Fruit fly (Drosophila melanogaster) whole organism, prepupa: ENCODE data around the gene Ref1.

Source experiments
- Blimp-1 ChIP-seq: fragments of 200-800 bp; sonication (Bioruptor generic); optimal IDR thresholded peaks from 3 replicates; lab custom pipeline; 2017; ENCODE audit warnings: missing biosample characterization, missing genetic modification characterization, mild to moderate bottlenecking, moderate library complexity, missing genetic modification reagents
- CG10631 ChIP-seq: fragments of 200-800 bp; sonication (Bioruptor generic); optimal IDR thresholded peaks from 2 replicates; lab custom pipeline; 2016; ENCODE audit warnings: missing biosample characterization, missing genetic modification characterization
- CG10669 ChIP-seq: fragments of 200-800 bp; sonication (Bioruptor generic); optimal IDR thresholded peaks from 3 replicates; lab custom pipeline; 2018; ENCODE audit warnings: missing biosample characterization, mild to moderate bottlenecking, missing genetic modification characterization, moderate library complexity
- CG11294 ChIP-seq: fragments of 200-800 bp; sonication (Bioruptor generic); IDR thresholded peaks from 2 replicates; pipeline ENCODE4 v1.3.6; 2022; ENCODE audit warnings: missing biosample characterization, missing genetic modification characterization
- CG11762 ChIP-seq: fragments of 200-800 bp; sonication (Bioruptor generic); optimal IDR thresholded peaks from 3 replicates; lab custom pipeline; 2016; ENCODE audit warnings: missing biosample characterization, missing genetic modification characterization; ENCODE audit not compliant: insufficient read depth
- CG11902 ChIP-seq: fragments of 200-800 bp; sonication (Bioruptor generic); optimal IDR thresholded peaks from 3 replicates; lab custom pipeline; 2016; ENCODE audit warnings: missing biosample characterization, missing genetic modification characterization
- CG15336 ChIP-seq: fragments of 200-800 bp; sonication (Bioruptor generic); IDR thresholded peaks from 2 replicates; pipeline ENCODE4 v1.3.6; 2022; ENCODE audit warnings: missing biosample characterization, missing genetic modification characterization
- CG1621 ChIP-seq: fragments of 200-800 bp; sonication (Bioruptor generic); optimal IDR thresholded peaks from 3 replicates; lab custom pipeline; 2018; ENCODE audit warnings: missing biosample characterization, mild to moderate bottlenecking, missing genetic modification characterization
- CG31627 ChIP-seq: fragments of 200-800 bp; sonication (Bioruptor generic); optimal IDR thresholded peaks from 3 replicates; lab custom pipeline; 2016; ENCODE audit warnings: missing biosample characterization, missing genetic modification characterization
- CG34406 ChIP-seq: fragments of 200-800 bp; sonication (Bioruptor generic); optimal IDR thresholded peaks from 3 replicates; lab custom pipeline; 2016; ENCODE audit warnings: missing biosample characterization, missing genetic modification characterization
- CG6163 ChIP-seq: fragments of 200-800 bp; sonication (Bioruptor generic); IDR thresholded peaks from 3 replicates; pipeline ENCODE4 v1.3.6; 2022; ENCODE audit warnings: missing biosample characterization, missing genetic modification characterization
- CG6276 ChIP-seq: fragments of 200-800 bp; sonication (Bioruptor generic); optimal IDR thresholded peaks from 2 replicates; lab custom pipeline; 2017; ENCODE audit warnings: missing biosample characterization, mild to moderate bottlenecking, missing genetic modification characterization
- CG6854 ChIP-seq: fragments of 200-800 bp; sonication (Bioruptor generic); optimal IDR thresholded peaks from 2 replicates; lab custom pipeline; 2017; ENCODE audit warnings: missing biosample characterization, mild to moderate bottlenecking, missing genetic modification characterization
- CG7368 ChIP-seq: fragments of 200-800 bp; sonication (Bioruptor generic); optimal IDR thresholded peaks from 3 replicates; lab custom pipeline; 2016; ENCODE audit warnings: missing biosample characterization, missing genetic modification characterization
- CG8119 ChIP-seq: fragments of 200-800 bp; sonication (Bioruptor generic); IDR thresholded peaks from 3 replicates; pipeline ENCODE4 v1.3.6; 2022; ENCODE audit warnings: missing biosample characterization, missing genetic modification characterization
- CG9139 ChIP-seq: fragments of 200-800 bp; sonication (Bioruptor generic); optimal IDR thresholded peaks from 3 replicates; lab custom pipeline; 2017; ENCODE audit warnings: missing biosample characterization, mild to moderate bottlenecking, missing genetic modification characterization
- Eip78C ChIP-seq: fragments of 200-800 bp; sonication (Bioruptor generic); peaks from one replicate; lab custom pipeline; 2016; ENCODE audit warnings: missing biosample characterization, missing genetic modification characterization
- Eip93F ChIP-seq: fragments of 200-800 bp; sonication (Bioruptor generic); optimal IDR thresholded peaks from 2 replicates; lab custom pipeline; 2016; ENCODE audit warnings: missing biosample characterization, mild to moderate bottlenecking, missing genetic modification characterization
- Ets21C ChIP-seq: fragments of 200-800 bp; sonication (Bioruptor generic); optimal IDR thresholded peaks from 3 replicates; lab custom pipeline; 2016; ENCODE audit warnings: missing biosample characterization, missing genetic modification characterization
- Ets96B ChIP-seq: fragments of 200-800 bp; optimal IDR thresholded peaks from 2 replicates; lab custom pipeline; 2019; ENCODE audit warnings: missing biosample characterization, mild to moderate bottlenecking, missing genetic modification characterization, moderate library complexity
- Hr39 ChIP-seq: fragments of 200-800 bp; sonication (Bioruptor generic); optimal IDR thresholded peaks from 2 replicates; lab custom pipeline; 2016; ENCODE audit warnings: missing biosample characterization, missing genetic modification characterization
- Hr4 ChIP-seq: fragments of 200-800 bp; sonication (Bioruptor generic); optimal IDR thresholded peaks from 3 replicates; lab custom pipeline; 2016; ENCODE audit warnings: missing biosample characterization, missing genetic modification characterization
- Lpt ChIP-seq: fragments of 200-800 bp; sonication (Bioruptor generic); optimal IDR thresholded peaks from 3 replicates; lab custom pipeline; 2016; ENCODE audit warnings: missing biosample characterization, missing genetic modification characterization
- Met ChIP-seq: fragments of 200-800 bp; sonication (Bioruptor generic); optimal IDR thresholded peaks from 3 replicates; lab custom pipeline; 2016; ENCODE audit warnings: missing biosample characterization, missing genetic modification characterization
- Smox ChIP-seq: fragments of 200-800 bp; sonication (Bioruptor generic); optimal IDR thresholded peaks from 3 replicates; lab custom pipeline; 2016; ENCODE audit warnings: missing biosample characterization, missing genetic modification characterization
- Sox14 ChIP-seq: fragments of 200-800 bp; sonication (Bioruptor generic); optimal IDR thresholded peaks from 3 replicates; lab custom pipeline; 2016; ENCODE audit warnings: missing biosample characterization, missing genetic modification characterization
- Sox15 ChIP-seq: fragments of 200-800 bp; sonication (Bioruptor generic); optimal IDR thresholded peaks from 3 replicates; lab custom pipeline; 2016; ENCODE audit warnings: missing biosample characterization, missing genetic modification characterization
- achi ChIP-seq: fragments of 200-800 bp; sonication (Bioruptor generic); optimal IDR thresholded peaks from 3 replicates; lab custom pipeline; 2016; ENCODE audit warnings: missing biosample characterization, missing genetic modification characterization
- acj6 ChIP-seq: fragments of 200-800 bp; sonication (Bioruptor generic); optimal IDR thresholded peaks from 3 replicates; lab custom pipeline; 2016; ENCODE audit warnings: missing biosample characterization, missing genetic modification characterization
- cyc ChIP-seq: fragments of 200-800 bp; sonication (Bioruptor generic); optimal IDR thresholded peaks from 3 replicates; lab custom pipeline; 2016; ENCODE audit warnings: missing biosample characterization, missing genetic modification characterization
- dac ChIP-seq: fragments of 200-800 bp; sonication (Bioruptor generic); optimal IDR thresholded peaks from 2 replicates; lab custom pipeline; 2017; ENCODE audit warnings: missing biosample characterization, mild to moderate bottlenecking, missing genetic modification characterization
- dsx ChIP-seq: fragments of 200-800 bp; optimal IDR thresholded peaks from 3 replicates; lab custom pipeline; 2019; ENCODE audit warnings: missing biosample characterization, mild to moderate bottlenecking, missing genetic modification characterization, moderate library complexity; ENCODE audit not compliant: poor library complexity, severe bottlenecking
- esn ChIP-seq: fragments of 200-800 bp; sonication (Bioruptor generic); optimal IDR thresholded peaks from 2 replicates; lab custom pipeline; 2016; ENCODE audit warnings: missing biosample characterization, mild to moderate bottlenecking, missing genetic modification characterization, moderate library complexity
- fd59A ChIP-seq: fragments of 200-800 bp; sonication (Bioruptor generic); optimal IDR thresholded peaks from 2 replicates; lab custom pipeline; 2017; ENCODE audit warnings: missing biosample characterization, mild to moderate bottlenecking, missing genetic modification characterization, missing genetic modification reagents
- fkh ChIP-seq: fragments of 200-800 bp; sonication (Bioruptor generic); optimal IDR thresholded peaks from 3 replicates; lab custom pipeline; 2017; ENCODE audit warnings: missing biosample characterization, mild to moderate bottlenecking, missing genetic modification characterization, moderate library complexity
- lz ChIP-seq: fragments of 200-800 bp; sonication (Bioruptor generic); optimal IDR thresholded peaks from 3 replicates; lab custom pipeline; 2016; ENCODE audit warnings: missing biosample characterization, missing genetic modification characterization
- pdm3 ChIP-seq: fragments of 200-800 bp; sonication (Bioruptor generic); optimal IDR thresholded peaks from 3 replicates; lab custom pipeline; 2016; ENCODE audit warnings: missing biosample characterization, missing genetic modification characterization
- salr ChIP-seq, 2 experiments: fragments of 200-800 bp; sonication (Bioruptor generic); optimal IDR thresholded peaks; 3 replicates each; lab custom pipeline; 2016 to 2018; ENCODE audit warnings: missing biosample characterization in 2 of 2, missing genetic modification characterization in 2 of 2, mild to moderate bottlenecking in 1 of 2
- spab ChIP-seq: fragments of 200-800 bp; sonication (Bioruptor generic); optimal IDR thresholded peaks from 2 replicates; lab custom pipeline; 2017; ENCODE audit warnings: missing biosample characterization, mild to moderate bottlenecking, missing genetic modification characterization, missing genetic modification reagents
- ss ChIP-seq, 2 experiments: fragments of 200-800 bp; sonication (Bioruptor generic); optimal IDR thresholded peaks; 2 replicates in 1 of 2; 3 replicates in 1 of 2; lab custom pipeline; 2017 to 2018; ENCODE audit warnings: mild to moderate bottlenecking in 2 of 2, missing biosample characterization in 2 of 2, missing genetic modification characterization in 2 of 2, moderate library complexity in 1 of 2
- svp ChIP-seq: fragments of 200-800 bp; sonication (Bioruptor generic); peaks from one replicate; lab custom pipeline; 2016; ENCODE audit warnings: missing biosample characterization, missing genetic modification characterization
- topi ChIP-seq: fragments of 200-800 bp; sonication (Bioruptor generic); optimal IDR thresholded peaks from 3 replicates; lab custom pipeline; 2016; ENCODE audit warnings: missing biosample characterization, missing genetic modification characterization

The Ref1 gene

DNA sequence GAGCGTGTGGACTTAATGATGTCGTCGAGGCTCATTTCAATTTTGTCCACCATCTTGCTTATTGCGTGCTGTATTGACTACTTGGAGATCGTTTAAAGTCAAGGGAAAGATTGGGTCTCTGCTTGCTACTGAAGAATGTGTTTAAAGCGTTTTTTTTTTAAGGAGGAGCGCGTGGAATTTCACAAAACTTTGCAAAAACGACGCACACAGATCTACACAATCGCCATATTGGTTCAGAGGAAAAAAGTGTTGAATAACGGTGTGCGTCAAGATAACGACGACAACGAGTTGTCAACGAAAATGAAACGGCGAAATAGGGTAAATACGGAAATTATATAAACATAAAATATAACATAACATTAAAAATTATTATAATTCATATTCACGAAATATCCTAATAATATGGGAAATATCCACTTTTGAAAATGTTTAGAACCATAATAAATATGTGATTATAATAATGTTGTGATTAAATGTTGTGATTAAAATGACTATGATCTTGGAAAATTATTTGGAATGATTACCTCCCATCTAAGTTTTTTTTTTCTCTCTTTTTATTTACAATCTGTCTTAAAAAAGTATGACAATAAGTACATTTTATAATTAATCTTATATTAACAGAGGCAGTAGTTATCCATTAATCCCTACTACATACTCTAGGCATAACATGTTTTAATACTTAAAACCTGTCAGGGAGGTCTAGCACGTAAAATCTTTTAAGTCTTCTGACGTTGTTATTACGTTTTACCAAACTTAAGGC lies at the start of gene Ref1:
Gene Ref1, minus strand, starts transcription at position 231 of the 760 bp plus-strand sequence.
- peak; percentile 15 for TF ChIP-seq Eip78C (GFP tag; lab: Kevin White, UChicago)
- no peak for TF ChIP-seq CG1621 (tag; lab: Kevin White, UChicago)

DNA sequence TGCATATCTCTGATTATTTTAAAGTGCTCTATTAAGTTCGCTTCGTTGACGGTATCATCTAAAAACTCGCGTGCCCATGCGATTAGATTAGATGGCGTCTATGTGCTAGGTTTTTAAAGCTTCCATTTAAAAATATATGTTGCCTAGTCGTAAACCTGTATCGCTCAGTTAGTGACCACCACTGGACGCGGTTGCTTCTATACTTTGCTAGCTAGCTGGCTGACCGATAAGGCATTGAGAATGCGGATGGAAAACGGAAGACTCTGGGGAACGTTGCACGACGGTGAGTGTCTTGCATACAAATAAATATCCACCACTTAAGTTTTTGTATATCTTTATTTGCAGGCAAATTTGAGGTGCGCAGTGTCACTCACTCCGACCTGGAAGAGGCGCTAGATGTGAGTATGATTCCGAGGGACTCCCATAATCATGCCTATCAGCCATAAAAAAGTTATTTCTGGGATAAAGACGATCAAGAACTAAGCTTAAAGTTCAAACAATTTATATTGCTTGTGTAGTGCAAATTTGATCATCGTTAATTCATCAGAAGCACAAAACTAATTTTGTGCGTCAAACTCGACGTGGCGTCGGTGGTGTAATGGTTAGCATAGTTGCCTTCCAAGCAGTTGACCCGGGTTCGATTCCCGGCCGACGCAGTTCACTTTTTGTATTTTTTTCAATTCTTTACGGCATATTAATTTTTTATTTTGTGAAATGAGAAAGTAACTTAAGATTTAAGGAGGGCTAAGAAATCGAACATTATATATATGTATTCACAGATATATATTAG lies 49.3 kb upstream of the Ref1 start, which contains the start of gene CG31248:
Gene CG31248, plus strand, starts transcription at position 41 of the 790 bp plus-strand sequence.
- no peak for TF ChIP-seq topi (GFP tag; lab: Kevin White, UChicago)
- no peak for TF ChIP-seq Smox (GFP tag; lab: Kevin White, UChicago)
- no peak for TF ChIP-seq Eip93F (GFP tag; lab: Kevin White, UChicago)
- TF ChIP-seq CG9139 (GFP tag; lab: Kevin White, UChicago): no peak
- TF ChIP-seq CG10669 (GFP tag; lab: Kevin White, UChicago): no peak
- TF ChIP-seq Met: no peak
- no peak for TF ChIP-seq Eip78C (GFP tag; lab: Kevin White, UChicago)
- TF ChIP-seq CG6854: peak; percentile 27
- no peak; the same call in 2 of the 3 replicates for TF ChIP-seq CG8119 (GFP tag; lab: Robert Waterston, UW)
- TF ChIP-seq dsx (GFP tag; lab: Kevin White, UChicago): no peak
- no peak for TF ChIP-seq fkh
- peak; percentile 31 for TF ChIP-seq svp
- TF ChIP-seq CG31627 (GFP tag; lab: Kevin White, UChicago): no peak
- TF ChIP-seq esn (GFP tag; lab: Kevin White, UChicago): no peak
- TF ChIP-seq CG6276 (GFP tag; lab: Kevin White, UChicago): peak; percentile 31
- TF ChIP-seq CG15336 (GFP tag; lab: Robert Waterston, UW): 0 out of 2 replicates have a peak, but pooled peaks have one; percentile 6
- no peak for TF ChIP-seq spab (GFP tag; lab: Kevin White, UChicago)
- no peak for TF ChIP-seq pdm3 (GFP tag; lab: Kevin White, UChicago)

DNA sequence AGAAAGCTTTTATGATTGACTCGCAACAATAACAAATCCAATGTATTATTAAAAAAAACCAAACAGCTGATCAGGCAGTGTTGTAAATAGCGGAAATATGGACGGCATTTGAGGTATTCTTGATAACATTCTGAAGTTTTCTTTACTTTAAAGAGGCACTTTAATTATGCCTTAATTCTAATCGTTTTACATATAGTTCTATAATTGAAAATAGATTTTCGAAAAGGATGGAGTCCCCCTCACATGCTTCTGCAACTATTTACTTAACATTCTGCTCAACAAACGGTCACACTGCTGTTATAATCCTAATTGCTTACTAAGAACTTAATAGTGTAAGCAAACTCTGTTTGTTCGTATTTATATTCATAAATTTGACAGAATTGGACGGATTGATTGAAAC lies 47.8 kb upstream of the Ref1 start, which contains the start of gene CG10068:
Gene CG10068, minus strand, starts transcription at position 62 of the 400 bp plus-strand sequence.
- TF ChIP-seq Lpt (peak; percentile 60), CG7368 (peak; percentile 64), CG31627 (GFP tag; lab: Kevin White, UChicago) (peak; percentile 84), salr (GFP tag; optimal IDR thresholded peaks at IDR 0.05; lab: Kevin White, UChicago) (peak in 1 of 2 experiments; percentile 62), ss (GFP tag; optimal IDR thresholded peaks at IDR 0.05; lab: Kevin White, UChicago) (peak; percentile 48 to 75), Ets96B (tag; lab: Kevin White, UChicago) (peak; percentile 80), Sox14 (GFP tag; lab: Kevin White, UChicago) (peak; percentile 90), lz (GFP tag; lab: Kevin White, UChicago) (peak; percentile 90), spab (GFP tag; lab: Kevin White, UChicago) (peak; percentile 54), acj6 (GFP tag; lab: Kevin White, UChicago) (peak; percentile 77), dac (peak; percentile 29), CG10669 (GFP tag; lab: Kevin White, UChicago) (peak; percentile 81), topi (GFP tag; lab: Kevin White, UChicago) (peak; percentile 90), CG15336 (GFP tag; lab: Robert Waterston, UW) (peak; percentile 77), Hr39 (peak; percentile 87), Sox15 (peak; percentile 64), svp (peak; percentile 96), CG10631 (GFP tag; lab: Kevin White, UChicago) (peak; percentile 85), CG1621 (tag; lab: Kevin White, UChicago) (no peak), cyc (peak; percentile 83), pdm3 (GFP tag; lab: Kevin White, UChicago) (peak; percentile 87), fd59A (peak; percentile 62), CG11762 (GFP tag; lab: Kevin White, UChicago) (peak; percentile 63), achi (GFP tag; lab: Kevin White, UChicago) (peak; percentile 82), CG9139 (GFP tag; lab: Kevin White, UChicago) (peak; percentile 11), Hr4 (peak; percentile 72), Blimp-1 (GFP tag; lab: Kevin White, UChicago) (peak; percentile 49), Ets21C (GFP tag; lab: Kevin White, UChicago) (peak; percentile 81), dsx (GFP tag; lab: Kevin White, UChicago) (peak; percentile 91), CG11902 (GFP tag; lab: Kevin White, UChicago) (peak; percentile 55), CG11294 (peak; percentile 57), fkh (peak; percentile 97), CG34406 (GFP tag; lab: Kevin White, UChicago) (peak; percentile 86), CG8119 (GFP tag; lab: Robert Waterston, UW) (peak; percentile 66), CG6163 (GFP tag; lab: Robert Waterston, UW) (peak; percentile 93)
